Worm (Caenorhabditis elegans) whole organism, L3 larva: ENCODE results near the gene ran-3.

Experiments used
- R02D3.7 ChIP-seq: fragments of 150-350 bp; optimal IDR thresholded peaks from 2 replicates; lab custom pipeline; 2014; ENCODE audit warnings: missing biosample characterization, missing genetic modification characterization
- ZK546.5 ChIP-seq: sonication (generic microtip); optimal IDR thresholded peaks from 2 replicates; lab custom pipeline; 2017; ENCODE audit warnings: missing biosample characterization, missing genetic modification characterization
- aly-2 ChIP-seq: fragments of 150-350 bp; optimal IDR thresholded peaks from 2 replicates; lab custom pipeline; 2014; ENCODE audit warnings: missing biosample characterization, missing genetic modification characterization
- ama-1 ChIP-seq: fragments of 150-350 bp; optimal IDR thresholded peaks from 2 replicates; lab custom pipeline; 2018
- ceh-16 ChIP-seq: sonication (generic microtip); optimal IDR thresholded peaks from 2 replicates; lab custom pipeline; 2017; ENCODE audit warnings: missing biosample characterization, missing genetic modification characterization
- ceh-28 ChIP-seq: fragments of 150-350 bp; optimal IDR thresholded peaks from 2 replicates; lab custom pipeline; 2014; ENCODE audit warnings: missing biosample characterization, missing genetic modification reagents, missing genetic modification characterization
- ceh-82 ChIP-seq: fragments of 150-350 bp; optimal IDR thresholded peaks from 2 replicates; lab custom pipeline; 2014; ENCODE audit warnings: missing biosample characterization, missing genetic modification characterization
- ceh-9 ChIP-seq: sonication (generic microtip); optimal IDR thresholded peaks from 2 replicates; lab custom pipeline; 2018; ENCODE audit warnings: missing biosample characterization, missing genetic modification characterization
- daf-12 ChIP-seq: fragments of 150-350 bp; optimal IDR thresholded peaks from 2 replicates; lab custom pipeline; 2014; ENCODE audit warnings: missing biosample characterization, missing genetic modification reagents, missing genetic modification characterization
- egl-27 ChIP-seq: sonication (generic microtip); optimal IDR thresholded peaks from 4 replicates; lab custom pipeline; 2017; ENCODE audit warnings: missing biosample characterization, missing genetic modification reagents, missing genetic modification characterization
- egl-5 ChIP-seq: fragments of 150-350 bp; optimal IDR thresholded peaks from 2 replicates; lab custom pipeline; 2017; ENCODE audit warnings: missing biosample characterization, missing genetic modification reagents, missing genetic modification characterization, inconsistent platforms
- elt-1 ChIP-seq: fragments of 150-350 bp; optimal IDR thresholded peaks from 2 replicates; lab custom pipeline; 2014; ENCODE audit warnings: missing biosample characterization, missing genetic modification characterization
- elt-2 ChIP-seq: sonication (generic microtip); optimal IDR thresholded peaks from 2 replicates; lab custom pipeline; 2016; ENCODE audit warnings: missing genetic modification reagents, mild to moderate bottlenecking, missing genetic modification characterization, missing compliant biosample characterization
- elt-3 ChIP-seq, 3 experiments: fragments of 150-350 bp in 1 of 3; sonication (generic microtip) in 2 of 3; optimal IDR thresholded peaks; 2 replicates in 2 of 3; 4 replicates in 1 of 3; lab custom pipeline; 2014 to 2017; ENCODE audit warnings: missing biosample characterization in 3 of 3, missing genetic modification characterization in 3 of 3
- eor-1 ChIP-seq, 2 experiments: fragments of 150-350 bp; optimal IDR thresholded peaks; 2 replicates each; lab custom pipeline; 2014 to 2018; ENCODE audit warnings: missing biosample characterization in 2 of 2, missing genetic modification characterization in 2 of 2
- fkh-10 ChIP-seq: sonication (generic microtip); optimal IDR thresholded peaks from 2 replicates; lab custom pipeline; 2017; ENCODE audit warnings: missing biosample characterization, missing genetic modification reagents, missing genetic modification characterization
- fkh-2 ChIP-seq: fragments of 150-350 bp; optimal IDR thresholded peaks from 2 replicates; lab custom pipeline; 2014; ENCODE audit warnings: missing biosample characterization, missing genetic modification reagents, missing genetic modification characterization
- fos-1 ChIP-seq: fragments of 150-350 bp; optimal IDR thresholded peaks from 2 replicates; lab custom pipeline; 2014; ENCODE audit warnings: missing biosample characterization, missing genetic modification characterization
- hmg-11 ChIP-seq: sonication (generic microtip); optimal IDR thresholded peaks from 2 replicates; lab custom pipeline; 2016; ENCODE audit warnings: missing genetic modification characterization, missing compliant biosample characterization
- jun-1 ChIP-seq: fragments of 150-350 bp; optimal IDR thresholded peaks from 2 replicates; lab custom pipeline; 2014; ENCODE audit warnings: missing biosample characterization, missing genetic modification reagents, missing genetic modification characterization
- lin-15B ChIP-seq: fragments of 150-350 bp; optimal IDR thresholded peaks from 2 replicates; lab custom pipeline; 2014; ENCODE audit warnings: missing biosample characterization, missing genetic modification characterization
- lin-39 ChIP-seq: fragments of 150-350 bp; optimal IDR thresholded peaks from 2 replicates; lab custom pipeline; 2018; ENCODE audit warnings: missing biosample characterization, missing genetic modification reagents, missing genetic modification characterization
- lsy-12 ChIP-seq: sonication (generic microtip); optimal IDR thresholded peaks from 2 replicates; lab custom pipeline; 2016; ENCODE audit warnings: mild to moderate bottlenecking, missing genetic modification characterization, missing compliant biosample characterization
- mdl-1 ChIP-seq: fragments of 150-350 bp; optimal IDR thresholded peaks from 2 replicates; lab custom pipeline; 2014; ENCODE audit warnings: missing biosample characterization, missing genetic modification characterization
- mml-1 ChIP-seq: fragments of 150-350 bp; sonication (generic microtip); optimal IDR thresholded peaks from 3 replicates; lab custom pipeline; 2014; ENCODE audit warnings: missing biosample characterization, missing genetic modification characterization
- nfya-1 ChIP-seq: sonication (generic microtip); optimal IDR thresholded peaks from 2 replicates; lab custom pipeline; 2017; ENCODE audit warnings: missing genetic modification characterization, mild to moderate bottlenecking, missing compliant biosample characterization, antibody characterized with exemption, moderate library complexity; ENCODE audit not compliant: insufficient read depth
- nhr-11 ChIP-seq: fragments of 150-350 bp; optimal IDR thresholded peaks from 2 replicates; lab custom pipeline; 2014; ENCODE audit warnings: missing biosample characterization, missing genetic modification characterization
- nhr-12 ChIP-seq: fragments of 150-350 bp; optimal IDR thresholded peaks from 2 replicates; lab custom pipeline; 2014; ENCODE audit warnings: missing biosample characterization, missing genetic modification characterization
- nhr-23 ChIP-seq: fragments of 150-350 bp; optimal IDR thresholded peaks from 2 replicates; lab custom pipeline; 2014; ENCODE audit warnings: missing biosample characterization, missing genetic modification reagents, missing genetic modification characterization
- nhr-237 ChIP-seq: fragments of 150-350 bp; optimal IDR thresholded peaks from 2 replicates; lab custom pipeline; 2014; ENCODE audit warnings: missing biosample characterization, missing genetic modification characterization
- nhr-25 ChIP-seq: sonication (generic microtip); optimal IDR thresholded peaks from 2 replicates; lab custom pipeline; 2017; ENCODE audit warnings: missing biosample characterization, missing genetic modification characterization
- nhr-28 ChIP-seq: fragments of 150-350 bp; optimal IDR thresholded peaks from 2 replicates; lab custom pipeline; 2014; ENCODE audit warnings: missing biosample characterization, missing genetic modification characterization
- nhr-43 ChIP-seq: sonication (generic microtip); optimal IDR thresholded peaks from 2 replicates; lab custom pipeline; 2016; ENCODE audit warnings: mild to moderate bottlenecking, missing genetic modification characterization, missing compliant biosample characterization; ENCODE audit not compliant: poor library complexity, severe bottlenecking
- nhr-67 ChIP-seq: fragments of 150-350 bp; optimal IDR thresholded peaks from 2 replicates; lab custom pipeline; 2014; ENCODE audit warnings: missing biosample characterization, missing genetic modification characterization
- nhr-76 ChIP-seq: fragments of 150-350 bp; sonication (generic microtip); optimal IDR thresholded peaks from 5 replicates; lab custom pipeline; 2014; ENCODE audit warnings: missing biosample characterization, missing genetic modification characterization
- nhr-77 ChIP-seq: fragments of 150-350 bp; optimal IDR thresholded peaks from 2 replicates; lab custom pipeline; 2014; ENCODE audit warnings: missing biosample characterization, missing genetic modification characterization
- pha-4 ChIP-seq: fragments of 150-350 bp; optimal IDR thresholded peaks from 2 replicates; lab custom pipeline; 2014; ENCODE audit warnings: missing biosample characterization, missing genetic modification reagents, missing genetic modification characterization
- pqm-1 ChIP-seq: fragments of 150-350 bp; optimal IDR thresholded peaks from 2 replicates; lab custom pipeline; 2017; ENCODE audit warnings: missing biosample characterization, missing genetic modification characterization, inconsistent platforms
- sea-2 ChIP-seq: fragments of 150-350 bp; sonication (generic microtip); optimal IDR thresholded peaks from 4 replicates; lab custom pipeline; 2014; ENCODE audit warnings: missing biosample characterization, missing genetic modification reagents, missing genetic modification characterization
- skn-1 ChIP-seq: fragments of 150-350 bp; optimal IDR thresholded peaks from 2 replicates; lab custom pipeline; 2014; ENCODE audit warnings: missing biosample characterization, missing genetic modification characterization
- snpc-4 ChIP-seq: fragments of 150-350 bp; optimal IDR thresholded peaks from 2 replicates; lab custom pipeline; 2014; ENCODE audit warnings: missing biosample characterization, missing genetic modification characterization
- tbx-2 ChIP-seq: sonication (generic microtip); optimal IDR thresholded peaks from 2 replicates; lab custom pipeline; 2016; ENCODE audit warnings: mild to moderate bottlenecking, missing genetic modification characterization, missing compliant biosample characterization
- unc-39 ChIP-seq: sonication (generic microtip); optimal IDR thresholded peaks from 4 replicates; lab custom pipeline; 2017; ENCODE audit warnings: missing biosample characterization, missing genetic modification characterization
- unc-62 ChIP-seq: fragments of 150-350 bp; sonication (generic microtip); optimal IDR thresholded peaks from 4 replicates; lab custom pipeline; 2014; ENCODE audit warnings: missing biosample characterization, missing genetic modification reagents, missing genetic modification characterization
- zag-1 ChIP-seq: fragments of 150-350 bp; optimal IDR thresholded peaks from 2 replicates; lab custom pipeline; 2014; ENCODE audit warnings: missing biosample characterization, missing genetic modification characterization
- ztf-11 ChIP-seq: fragments of 150-350 bp; optimal IDR thresholded peaks from 2 replicates; lab custom pipeline; 2014; ENCODE audit warnings: missing biosample characterization, missing genetic modification characterization
- ztf-4 ChIP-seq: fragments of 150-350 bp; optimal IDR thresholded peaks from 2 replicates; lab custom pipeline; 2014; ENCODE audit warnings: missing biosample characterization, missing genetic modification characterization

Gene ran-3

ce11 chrII:8333643-8334042 is 8.8 kb upstream of the ran-3 start, which contains the start of gene C26D10.7:
Gene C26D10.7 (plus strand): TSS chrII:8333943.
- TF ChIP-seq ceh-16 (tag; lab: Kevin White, UChicago), result no peak
- no peak for TF ChIP-seq ama-1
- no peak for TF ChIP-seq nhr-28 (tag; lab: Kevin White, UChicago)
- TF ChIP-seq nhr-43 (tag; lab: Kevin White, UChicago), result no peak
- TF ChIP-seq egl-27 (tag; lab: Kevin White, UChicago), result no peak
- TF ChIP-seq nhr-23, result no peak

ce11 chrII:8329462-8329861 is 4.6 kb upstream of the ran-3 start, which contains the start of gene C26D10.4:
Gene C26D10.4 (plus strand): TSS chrII:8329762.
- TF ChIP-seq unc-62 (GFP tag; lab: Kevin White, UChicago) (no peak), egl-5 (tag; lab: Kevin White, UChicago) (no peak), elt-1 (tag; lab: Kevin White, UChicago) (no peak), nhr-67 (tag; lab: Kevin White, UChicago) (no peak), nhr-28 (tag; lab: Kevin White, UChicago) (no peak), skn-1 (no peak), lsy-12 (no peak), zag-1 (tag; lab: Kevin White, UChicago) (no peak), nhr-76 (tag; lab: Kevin White, UChicago) (no peak)

- TF ChIP-seq R02D3.7, result peak; percentile 62
- peak; percentile 24 for TF ChIP-seq ceh-28 (tag; lab: Kevin White, UChicago)
- no peak for TF ChIP-seq sea-2 (GFP tag; lab: Kevin White, UChicago)
- TF ChIP-seq fos-1 (tag; lab: Kevin White, UChicago), result no peak
- peak; percentile 92 for TF ChIP-seq nfya-1
- TF ChIP-seq lin-39, result peak; percentile 100
- TF ChIP-seq ama-1, result peak; percentile 43
- no peak for TF ChIP-seq nhr-237 (tag; lab: Kevin White, UChicago)
- no peak for TF ChIP-seq zag-1 (tag; lab: Kevin White, UChicago)
- no peak for TF ChIP-seq fkh-2
- no peak for TF ChIP-seq ztf-4 (tag; lab: Kevin White, UChicago)
- no peak for TF ChIP-seq elt-3 (tag; optimal IDR thresholded peaks at IDR 0.05; lab: Kevin White, UChicago)
- TF ChIP-seq hmg-11 (tag; lab: Kevin White, UChicago), result no peak
- TF ChIP-seq nhr-76 (tag; lab: Kevin White, UChicago), result no peak
- TF ChIP-seq nhr-25 (tag; lab: Kevin White, UChicago), result peak; percentile 86
- TF ChIP-seq snpc-4 (tag; lab: Kevin White, UChicago), result peak; percentile 42
- no peak for TF ChIP-seq ceh-82
- TF ChIP-seq unc-62 (GFP tag; lab: Kevin White, UChicago), result no peak
- no peak for TF ChIP-seq ztf-11 (tag; lab: Kevin White, UChicago)
- no peak for TF ChIP-seq egl-27 (tag; lab: Kevin White, UChicago)
- no peak for TF ChIP-seq fkh-10 (GFP tag; lab: Kevin White, UChicago)
- TF ChIP-seq mdl-1 (tag; lab: Kevin White, UChicago), result no peak
- TF ChIP-seq aly-2 (tag; lab: Kevin White, UChicago), result no peak
- TF ChIP-seq daf-12, result no peak
- TF ChIP-seq nhr-23, result peak; percentile 77
- no peak for TF ChIP-seq nhr-77 (tag; lab: Kevin White, UChicago)
- TF ChIP-seq elt-1 (tag; lab: Kevin White, UChicago), result no peak
- no peak for TF ChIP-seq ZK546.5
- peak; percentile 99 for TF ChIP-seq egl-5 (tag; lab: Kevin White, UChicago)
- no peak for TF ChIP-seq eor-1 (tag; optimal IDR thresholded peaks at IDR 0.05; lab: Kevin White, UChicago)
- no peak for TF ChIP-seq lsy-12
- TF ChIP-seq lin-15B (tag; lab: Kevin White, UChicago), result peak; percentile 90
- TF ChIP-seq pqm-1, result peak; percentile 8
- TF ChIP-seq nhr-28 (tag; lab: Kevin White, UChicago), result no peak
- TF ChIP-seq mml-1 (tag; lab: Kevin White, UChicago), result no peak
- no peak for TF ChIP-seq tbx-2
- peak; percentile 96 for TF ChIP-seq pha-4 (tag; lab: Kevin White, UChicago)
- TF ChIP-seq skn-1, result peak; percentile 25
- TF ChIP-seq unc-39 (tag; lab: Kevin White, UChicago), result no peak
- TF ChIP-seq nhr-43 (tag; lab: Kevin White, UChicago), result no peak
- TF ChIP-seq ceh-9 (tag; lab: Kevin White, UChicago), result no peak
- TF ChIP-seq nhr-11 (tag; lab: Kevin White, UChicago), result no peak
- no peak for TF ChIP-seq nhr-12
- TF ChIP-seq elt-2 (tag; lab: Kevin White, UChicago), result peak; percentile 42
- no peak for TF ChIP-seq jun-1
- no peak for TF ChIP-seq nhr-67 (tag; lab: Kevin White, UChicago)
- TF ChIP-seq ceh-16 (tag; lab: Kevin White, UChicago), result no peak
Measured at ce11 chrII:8328820-8329339, 4.0 kb upstream of the ran-3 start, which contains the start of gene hel-1. Gene hel-1 (minus strand): TSS chrII:8328870.
